Worm (Caenorhabditis elegans): Measurements from ENCODE around the gene old-2.

- TF ChIP-seq tbx-11 (GFP tag; IDR thresholded peaks at IDR 0.05), result no peak
- no peak for TF ChIP-seq ceh-13 (GFP tag; optimal IDR thresholded peaks at IDR 0.05)
- no peak for TF ChIP-seq tra-4 (tag; optimal IDR thresholded peaks at IDR 0.05)
- TF ChIP-seq ets-7 (tag; optimal IDR thresholded peaks at IDR 0.05), result no peak
- TF ChIP-seq ama-1 (optimal IDR thresholded peaks at IDR 0.05), result no peak
- TF ChIP-seq ceh-36 (tag; optimal IDR thresholded peaks at IDR 0.05), result no peak
- no peak for TF ChIP-seq F13C5.2 (tag; optimal IDR thresholded peaks at IDR 0.05)
- TF ChIP-seq hnd-1 (tag; optimal IDR thresholded peaks at IDR 0.05), result no peak
- TF ChIP-seq scrt-1 (GFP tag; IDR thresholded peaks at IDR 0.05), result no peak
These were observed 30.4 kb upstream of the old-2 start for ce11 chrII:9879815-9880214.
